Worm (Caenorhabditis elegans): ENCODE results near the gene lbp-4.

Gene lbp-4

ce11 chrV:7776029-7776628, 44.2 kb upstream of the lbp-4 start, which contains the start of the genes rpl-39 and rps-30:
rpl-39 (minus strand) TSS chrV:7776079.
rps-30 (plus strand) TSS chrV:7776578.
- TF ChIP-seq ceh-9 (tag; optimal IDR thresholded peaks at IDR 0.05) (no peak), ets-4 (tag; optimal IDR thresholded peaks at IDR 0.05) (peak; percentile 16), elt-4 (tag; optimal IDR thresholded peaks at IDR 0.05) (no peak), ztf-16 (tag; optimal IDR thresholded peaks at IDR 0.05) (peak; percentile 28), ceh-34 (tag; optimal IDR thresholded peaks at IDR 0.05) (peak; percentile 20), ceh-22 (tag; optimal IDR thresholded peaks at IDR 0.05) (no peak), dve-1 (tag; optimal IDR thresholded peaks at IDR 0.05) (peak; percentile 68), nfya-1 (tag; optimal IDR thresholded peaks at IDR 0.05) (peak; percentile 83), rnt-1 (tag; optimal IDR thresholded peaks at IDR 0.05) (peak; percentile 73), ceh-31 (tag; optimal IDR thresholded peaks at IDR 0.05) (peak; percentile 60), pros-1 (tag; optimal IDR thresholded peaks at IDR 0.05) (peak; percentile 53), unc-55 (GFP tag; optimal IDR thresholded peaks at IDR 0.05) (peak; percentile 49), elt-2 (tag; optimal IDR thresholded peaks at IDR 0.05) (peak; percentile 46), ceh-19 (GFP tag; optimal IDR thresholded peaks at IDR 0.05) (no peak), ref-2 (tag; optimal IDR thresholded peaks at IDR 0.05) (peak; percentile 13), ceh-18 (tag; optimal IDR thresholded peaks at IDR 0.05) (peak; percentile 71), gmeb-2 (tag; optimal IDR thresholded peaks at IDR 0.05) (no peak), unc-3 (GFP tag; conservative IDR thresholded peaks at IDR 0.05) (no peak), unc-3 (tag; optimal IDR thresholded peaks at IDR 0.05) (peak; percentile 46), pax-1 (tag; optimal IDR thresholded peaks at IDR 0.05) (peak; percentile 54), C08G9.2 (tag; optimal IDR thresholded peaks at IDR 0.05) (no peak), npax-4 (tag; optimal IDR thresholded peaks at IDR 0.05) (no peak), unc-42 (tag; optimal IDR thresholded peaks at IDR 0.05) (peak; percentile 39), madf-2 (tag; optimal IDR thresholded peaks at IDR 0.05) (peak; percentile 6), pag-3 (tag; optimal IDR thresholded peaks at IDR 0.05; ENCODE audit: borderline replicate concordance) (no peak), tbx-2 (tag; optimal IDR thresholded peaks at IDR 0.05) (peak; percentile 63), ahr-1 (tag; optimal IDR thresholded peaks at IDR 0.05) (no peak)

ce11 chrV:7777098-7777497, 43.3 kb upstream of the lbp-4 start, which contains the start of gene C26F1.3:
C26F1.3 (plus strand) TSS chrV:7777300.
- TF ChIP-seq nfya-1 (tag; optimal IDR thresholded peaks at IDR 0.05) (no peak), elt-2 (tag; optimal IDR thresholded peaks at IDR 0.05) (no peak), C08G9.2 (tag; optimal IDR thresholded peaks at IDR 0.05) (no peak), eyg-1 (tag; optimal IDR thresholded peaks at IDR 0.05) (no peak), hlh-15 (tag; optimal IDR thresholded peaks at IDR 0.05) (no peak)

- no peak for TF ChIP-seq unc-42 (tag; optimal IDR thresholded peaks at IDR 0.05)
Measured at ce11 chrV:7778999-7779398, 41.4 kb upstream of the lbp-4 start.

- TF ChIP-seq sdc-2 (tag; optimal IDR thresholded peaks at IDR 0.05) (no peak), gmeb-2 (tag; optimal IDR thresholded peaks at IDR 0.05) (no peak), lin-11 (tag; optimal IDR thresholded peaks at IDR 0.05) (no peak), hlh-15 (tag; optimal IDR thresholded peaks at IDR 0.05) (no peak), eyg-1 (tag; optimal IDR thresholded peaks at IDR 0.05) (no peak), che-1 (tag; optimal IDR thresholded peaks at IDR 0.05) (no peak), ceh-6 (GFP tag; optimal IDR thresholded peaks at IDR 0.05) (no peak), npax-4 (tag; optimal IDR thresholded peaks at IDR 0.05) (no peak), ceh-19 (GFP tag; optimal IDR thresholded peaks at IDR 0.05) (no peak), lim-6 (tag; optimal IDR thresholded peaks at IDR 0.05) (no peak), unc-42 (tag; optimal IDR thresholded peaks at IDR 0.05) (no peak), K09A11.1 (tag; optimal IDR thresholded peaks at IDR 0.05; ENCODE audit: insufficient read depth) (no peak), ceh-48 (tag; optimal IDR thresholded peaks at IDR 0.05) (no peak), C38D4.7 (GFP tag; optimal IDR thresholded peaks at IDR 0.05) (no peak), pat-9 (tag; optimal IDR thresholded peaks at IDR 0.05) (no peak), ceh-2 (tag; optimal IDR thresholded peaks at IDR 0.05) (no peak), odd-2 (tag; optimal IDR thresholded peaks at IDR 0.05) (no peak), Y22D7AL.16 (tag; optimal IDR thresholded peaks at IDR 0.05) (no peak), elt-2 (tag; optimal IDR thresholded peaks at IDR 0.05) (no peak)
Measured at ce11 chrV:7781511-7781910, 38.9 kb upstream of the lbp-4 start, which contains the start of gene cyp-32A1. cyp-32A1 (plus strand) TSS chrV:7781811.

Data from whole organism, late embryonic.